Worm (Caenorhabditis elegans) whole organism, dauer: ENCODE measurements around the gene R13H4.2.

ENCODE experiments used
- unc-62 ChIP-seq: sonication (generic microtip); optimal IDR thresholded peaks from 2 replicates; lab custom pipeline; 2017; ENCODE audit warnings: missing biosample characterization, missing genetic modification reagents, missing genetic modification characterization

R13H4.2 gene

DNA sequence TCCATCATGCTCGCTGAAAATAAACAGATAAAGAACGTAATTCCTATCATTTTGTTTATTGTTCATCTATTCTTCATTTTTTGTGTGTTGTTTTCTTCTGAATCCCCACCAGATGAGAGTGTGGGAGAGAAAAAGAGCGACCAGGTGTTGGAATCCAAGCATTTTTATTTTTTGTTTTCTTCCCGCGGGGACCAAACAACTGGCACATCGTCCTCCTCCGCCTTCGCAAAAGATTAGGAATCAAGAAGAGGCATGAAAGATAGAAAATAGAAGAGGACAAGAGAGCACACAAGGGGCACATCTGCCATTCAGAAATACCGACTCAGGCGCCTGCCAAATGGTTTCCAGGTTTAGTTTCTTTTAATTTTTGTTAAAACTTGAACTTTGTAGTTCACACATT lies at the start of gene R13H4.2:
R13H4.2 (plus strand) TSS at position 319 of the 400 bp plus-strand sequence.
- TF ChIP-seq unc-62 (GFP tag; lab: Kevin White, UChicago), result no peak

- TF ChIP-seq unc-62 (GFP tag; lab: Kevin White, UChicago), result no peak
These were observed 48.9 kb upstream of the R13H4.2 start, which contains the start of gene F55A11.7 for ce11 chrV:11787258-11787657. TSS of gene F55A11.7 (minus strand) at chrV:11787443.

- TF ChIP-seq unc-62 (GFP tag; lab: Kevin White, UChicago), result no peak
These were observed 48.4 kb upstream of the R13H4.2 start, which contains the start of gene F55A11.8 for ce11 chrV:11787742-11788238. TSS of gene F55A11.8 (plus strand) at chrV:11788188.

DNA sequence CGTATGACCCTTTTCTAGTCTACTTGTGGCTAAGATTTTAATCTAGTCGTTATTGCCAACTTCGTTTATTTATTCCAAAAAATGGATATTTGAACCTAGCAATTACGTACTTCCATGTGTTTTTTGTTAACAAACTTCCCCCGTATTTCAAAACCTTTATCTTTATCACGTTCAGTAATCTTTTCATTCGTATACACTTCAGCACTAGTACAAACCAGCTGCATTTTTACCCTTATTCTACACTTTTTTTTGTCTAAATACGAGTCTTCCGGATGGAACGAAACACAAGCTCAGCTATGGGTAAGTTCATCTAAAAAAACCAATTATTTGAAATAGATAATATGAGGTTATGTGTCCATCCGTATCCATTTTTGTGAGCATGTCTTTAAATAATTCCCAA lies 46.7 kb upstream of the R13H4.2 start, which contains the start of gene D2023.1:
D2023.1 (plus strand) TSS at position 77 of the 400 bp plus-strand sequence.
- no peak for TF ChIP-seq unc-62 (GFP tag; lab: Kevin White, UChicago)

DNA sequence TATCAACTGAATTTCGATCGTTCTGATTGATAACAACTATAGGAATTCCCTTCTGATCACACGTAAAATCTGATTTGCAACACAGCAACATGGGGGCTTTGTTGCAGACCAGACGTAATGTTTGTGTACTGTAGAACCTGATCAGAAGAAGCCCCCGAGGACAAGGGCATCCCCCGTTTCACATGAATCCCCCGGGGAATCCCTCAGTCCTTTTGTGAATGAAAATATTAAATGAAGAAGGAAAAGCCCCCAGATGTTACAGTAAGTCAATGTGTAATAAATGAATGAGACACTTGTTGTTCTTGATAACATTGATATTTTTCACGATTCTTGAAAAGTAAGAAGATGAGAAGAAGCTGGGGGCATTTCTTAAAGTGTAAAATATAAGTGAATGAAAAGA lies 42.0 kb upstream of the R13H4.2 start:
- TF ChIP-seq unc-62 (GFP tag; lab: Kevin White, UChicago), result no peak

- TF ChIP-seq unc-62 (GFP tag; lab: Kevin White, UChicago), result no peak
These were observed 40.8 kb upstream of the R13H4.2 start for ce11 chrV:11795352-11795751.

- no peak for TF ChIP-seq unc-62 (GFP tag; lab: Kevin White, UChicago)
These were observed 39.8 kb upstream of the R13H4.2 start for ce11 chrV:11796343-11796742.

- TF ChIP-seq unc-62 (GFP tag; lab: Kevin White, UChicago), result no peak
These were observed 38.8 kb upstream of the R13H4.2 start for ce11 chrV:11797272-11797855.

ce11 chrV:11798320-11798719 lies 37.9 kb upstream of the R13H4.2 start:
- TF ChIP-seq unc-62 (GFP tag; lab: Kevin White, UChicago), result no peak

- TF ChIP-seq unc-62 (GFP tag; lab: Kevin White, UChicago), result no peak
These were observed 36.9 kb upstream of the R13H4.2 start for ce11 chrV:11799252-11799822.

DNA sequence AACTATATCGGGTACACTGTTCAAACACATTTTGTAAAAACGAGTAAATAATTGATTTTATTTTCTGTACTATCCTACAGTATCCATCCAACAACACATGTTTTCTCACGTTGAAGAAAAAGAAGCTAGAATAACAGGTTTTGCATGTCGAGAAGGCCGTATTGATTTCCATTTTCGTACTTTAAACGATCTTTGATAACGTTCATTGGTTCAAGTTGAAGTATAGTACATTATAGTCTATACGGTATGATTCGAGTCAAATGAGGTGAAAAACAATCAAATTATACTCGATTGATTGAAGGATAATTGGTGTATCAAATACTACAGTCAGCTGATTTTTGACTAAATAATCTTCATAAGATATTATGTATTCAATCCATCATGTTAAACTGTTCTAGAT lies 35.7 kb upstream of the R13H4.2 start:
- TF ChIP-seq unc-62 (GFP tag; lab: Kevin White, UChicago), result no peak

DNA sequence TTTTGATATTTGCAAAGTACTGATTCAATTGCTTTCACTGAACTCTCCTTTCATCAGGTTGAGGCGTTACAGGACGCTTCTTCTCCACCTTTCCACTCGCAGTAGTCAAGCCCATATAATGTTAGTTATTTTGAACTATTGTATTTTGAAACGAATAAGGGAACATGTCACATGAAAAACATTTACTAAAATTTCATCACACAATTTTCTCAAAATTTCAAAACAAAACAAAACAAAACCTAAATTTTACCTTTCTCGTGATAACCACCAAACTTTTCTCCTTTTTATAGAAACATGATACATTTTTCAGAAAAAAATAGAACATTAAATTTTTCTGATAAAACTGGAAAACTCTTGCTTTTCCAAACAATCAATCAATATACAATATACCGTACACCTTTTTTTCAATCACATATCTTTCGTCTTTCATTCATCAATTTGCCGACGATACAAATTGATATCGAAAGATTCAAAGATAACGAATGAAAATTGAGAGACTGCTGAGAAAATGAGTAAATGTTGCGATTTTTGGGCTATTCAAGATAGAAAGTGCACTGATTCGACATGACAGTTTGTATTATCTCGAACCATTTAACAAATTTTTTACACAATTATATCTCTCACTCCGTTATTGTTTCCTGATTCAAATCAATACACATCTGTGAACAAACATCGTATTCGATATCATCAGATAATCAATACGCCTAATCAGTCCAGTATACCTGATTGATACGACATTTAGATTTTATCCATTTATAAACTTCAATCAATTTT lies 34.9 kb upstream of the R13H4.2 start:
- TF ChIP-seq unc-62 (GFP tag; lab: Kevin White, UChicago), result no peak

DNA sequence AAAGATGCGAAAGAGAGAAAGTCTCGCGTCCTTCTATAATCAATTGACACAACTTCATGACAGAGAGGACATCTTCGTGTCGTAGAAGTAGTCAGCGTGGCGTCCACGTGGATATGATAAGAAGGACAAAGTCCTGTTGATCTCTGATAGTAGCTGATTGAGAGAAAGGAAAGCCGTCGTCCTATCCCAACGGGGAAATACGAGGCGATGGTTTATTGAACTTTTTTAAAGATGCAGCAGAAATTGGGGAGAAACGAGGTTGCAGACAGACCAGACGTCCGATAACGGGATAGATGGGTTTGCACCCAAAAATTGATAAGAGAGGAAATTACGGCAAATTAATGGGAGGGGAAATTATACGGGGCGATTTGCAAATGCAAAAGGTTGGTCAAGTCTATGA lies 33.7 kb upstream of the R13H4.2 start:
- no peak for TF ChIP-seq unc-62 (GFP tag; lab: Kevin White, UChicago)

DNA sequence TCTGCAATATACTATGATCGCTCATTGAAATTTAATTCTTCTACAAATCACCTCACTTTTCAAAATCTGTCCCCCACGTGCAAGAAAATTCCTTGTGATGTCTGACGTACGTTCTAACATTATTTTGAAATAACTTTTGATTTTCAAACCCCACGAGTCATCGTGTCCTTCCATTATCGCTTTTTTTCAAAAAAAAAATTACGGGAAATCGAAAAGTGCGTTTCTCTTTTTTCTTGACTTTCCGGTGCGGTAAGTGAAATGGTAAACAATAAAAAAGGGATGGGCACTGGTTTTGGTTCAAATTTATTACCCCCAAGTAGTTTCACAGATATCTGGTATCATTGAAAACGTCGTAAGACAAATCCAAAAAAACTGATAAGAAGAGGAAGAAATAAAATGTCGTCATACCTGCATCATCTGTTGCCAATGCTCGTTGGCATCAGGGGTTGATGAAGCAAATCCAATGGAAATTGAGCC lies 32.6 kb upstream of the R13H4.2 start:
- no peak for TF ChIP-seq unc-62 (GFP tag; lab: Kevin White, UChicago)

DNA sequence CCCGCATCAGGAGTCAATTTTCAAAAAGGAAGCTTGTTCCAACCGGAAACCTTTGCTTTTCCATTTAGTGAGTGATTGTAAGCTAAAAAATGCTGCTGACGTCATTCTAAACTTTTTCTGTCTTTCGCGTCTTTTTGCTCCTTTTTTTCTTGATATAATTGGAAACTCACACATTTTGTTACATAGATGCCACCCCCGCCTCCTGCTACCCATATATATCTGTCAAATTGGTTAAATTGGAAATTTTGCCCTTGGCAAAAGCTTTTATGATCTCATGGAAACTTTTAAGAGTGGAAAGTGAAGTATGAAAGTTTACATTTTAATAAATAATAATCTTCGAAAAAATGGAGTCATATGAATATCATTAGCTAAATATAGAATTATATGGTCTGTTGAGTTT lies 26.3 kb upstream of the R13H4.2 start:
- no peak for TF ChIP-seq unc-62 (GFP tag; lab: Kevin White, UChicago)

ce11 chrV:11811921-11812320 lies 24.3 kb upstream of the R13H4.2 start, which contains the start of gene D2023.3:
TSS of gene D2023.3 (minus strand) at chrV:11812021.
- TF ChIP-seq unc-62 (GFP tag; lab: Kevin White, UChicago), result no peak
